Fruit fly (Drosophila melanogaster) whole organism, embryonic: ENCODE measurements around the gene Ide.

Source experiments
- Doc3 ChIP-seq: fragments of 200-800 bp; sonication (Bioruptor generic); IDR thresholded peaks from 3 replicates; pipeline ENCODE4 v1.3.6; 2022; ENCODE audit warnings: missing biosample characterization, missing genetic modification characterization; ENCODE audit not compliant: partially characterized antibody
- Drgx ChIP-seq: fragments of 200-800 bp; sonication (Bioruptor generic); IDR thresholded peaks from 2 replicates; pipeline ENCODE4 v1.3.6; 2022; ENCODE audit warnings: missing biosample characterization, missing genetic modification characterization
- E2f2 ChIP-seq: fragments of 200-800 bp; sonication (Bioruptor generic); IDR thresholded peaks from 2 replicates; pipeline ENCODE4 v1.3.6; 2022; ENCODE audit warnings: missing biosample characterization, missing genetic modification characterization
- hkb ChIP-seq, 2 experiments: fragments of 200-800 bp in 1 of 2; fragments of >200 bp in 1 of 2; sonication (Bioruptor generic) in 1 of 2; IDR thresholded peaks in 1 of 2; optimal IDR thresholded peaks in 1 of 2; 2 replicates each; pipeline versions ENCODE4 v1.3.6 to Lab custom; 2017 to 2022; ENCODE audit warnings: missing biosample characterization in 1 of 2, missing genetic modification characterization in 1 of 2
- lmd ChIP-seq: fragments of 200-800 bp; sonication (Bioruptor generic); IDR thresholded peaks from 2 replicates; pipeline ENCODE4 v1.3.6; 2022; ENCODE audit warnings: missing biosample characterization, missing genetic modification characterization
- tup ChIP-seq: fragments of 200-800 bp; sonication (Bioruptor generic); optimal IDR thresholded peaks from 2 replicates; lab custom pipeline; 2016; ENCODE audit warnings: missing biosample characterization, mild to moderate bottlenecking, missing genetic modification characterization, moderate library complexity

- no peak for TF ChIP-seq lmd (GFP tag; lab: Robert Waterston, UW)
- no peak for TF ChIP-seq tup (GFP tag; lab: Kevin White, UChicago)
- no peak for TF ChIP-seq E2f2 (GFP tag; lab: Robert Waterston, UW)
- no peak for TF ChIP-seq Doc3
- TF ChIP-seq hkb (optimal IDR thresholded peaks at IDR 0.05; lab: Kevin White, UChicago): no peak
- no peak for TF ChIP-seq hkb (GFP tag; IDR thresholded peaks at IDR 0.05; lab: Robert Waterston, UW)
- no peak for TF ChIP-seq Drgx (GFP tag; lab: Robert Waterston, UW)
Observed at dm6 chr3L:20366674-20367372, 8.9 kb downstream of the Ide start, which contains the start of the genes Toll-9 and in.
